Fruit fly (Drosophila melanogaster): ENCODE results near the gene CG7083.

DNA sequence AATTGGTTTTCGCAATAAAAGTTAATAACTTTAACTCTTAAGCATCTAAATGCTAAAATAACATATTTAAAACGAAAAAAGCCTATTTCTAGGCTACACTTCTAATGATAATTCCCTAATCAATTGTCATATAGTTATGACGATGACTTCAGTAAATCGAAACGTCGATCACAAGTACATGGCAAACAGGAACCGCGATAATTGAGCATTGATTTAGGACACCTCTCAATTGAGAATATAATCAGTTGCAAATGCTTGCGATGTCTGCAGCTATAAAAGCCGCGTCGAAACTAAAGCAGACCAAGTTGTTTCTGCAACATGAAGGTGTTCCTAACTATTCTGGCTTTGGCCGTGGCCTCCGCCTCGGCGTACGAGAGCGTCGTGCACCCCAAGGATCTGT lies 50.7 kb downstream of the CG7083 start, which contains the start of gene Jon66Ci:
- TF ChIP-seq ttk (optimal IDR thresholded peaks at IDR 0.05) (no peak), Sin3A (optimal IDR thresholded peaks at IDR 0.05) (no peak), Myc (optimal IDR thresholded peaks at IDR 0.05) (no peak)
